Fruit fly (Drosophila melanogaster): ENCODE measurements around the gene Cubn2.
A peak's percentile ranks its signal among the peaks of the same experiment; 100 is the strongest.

Cubn2 gene

DNA sequence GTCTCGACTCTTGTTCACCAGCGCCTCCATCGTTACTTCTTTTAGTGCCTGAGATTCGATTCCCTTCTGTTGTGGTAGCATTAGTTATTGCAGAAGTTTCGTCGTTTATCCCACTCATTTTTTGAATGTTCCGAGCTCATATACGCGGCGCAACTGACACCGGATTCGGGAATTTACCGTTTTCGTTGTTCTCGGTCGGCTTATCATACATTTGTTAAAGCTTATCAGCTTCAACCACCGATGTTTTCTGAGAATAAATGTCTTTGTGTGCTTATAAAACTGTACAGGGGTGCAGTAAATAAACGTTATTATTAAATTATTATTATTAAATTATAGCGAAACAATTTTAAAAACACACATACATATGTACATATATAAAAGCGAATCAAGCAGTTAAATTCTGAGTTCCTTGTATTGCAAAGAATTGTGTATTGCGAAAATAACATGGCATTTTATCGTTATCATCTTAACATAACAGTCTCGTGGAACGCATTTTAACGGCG is 22.1 kb upstream of the Cubn2 start, which contains the start of gene CG43064:
Gene CG43064 (minus strand): TSS at position 147 of the 503 bp plus-strand sequence.
- peak; percentile 7 for TF ChIP-seq BEAF-32 (GFP tag; optimal IDR thresholded peaks at IDR 0.05)
- no peak for TF ChIP-seq inv (GFP tag; IDR thresholded peaks at IDR 0.05; ENCODE audit: partially characterized antibody)
- no peak for TF ChIP-seq CG30020 (tag; optimal IDR thresholded peaks at IDR 0.05)
- TF ChIP-seq Deaf1 (tag; optimal IDR thresholded peaks at IDR 0.05), result peak; percentile 77
- peak; percentile 18 for TF ChIP-seq exex (tag; optimal IDR thresholded peaks at IDR 0.05)
- TF ChIP-seq CG6654 (GFP tag; optimal IDR thresholded peaks at IDR 0.05), result peak; percentile 87
- no peak for TF ChIP-seq CG18619 (GFP tag; optimal IDR thresholded peaks at IDR 0.05)
- peak; percentile 62 for TF ChIP-seq CG7928 (GFP tag; optimal IDR thresholded peaks at IDR 0.05)
- TF ChIP-seq CG14965 (GFP tag; optimal IDR thresholded peaks at IDR 0.05; ENCODE audit: borderline replicate concordance), result no peak
- TF ChIP-seq ewg (GFP tag; optimal IDR thresholded peaks at IDR 0.05), result no peak
- TF ChIP-seq Fer3 (tag; optimal IDR thresholded peaks at IDR 0.05), result no peak
- TF ChIP-seq fd96Cb (tag; optimal IDR thresholded peaks at IDR 0.05), result no peak
- TF ChIP-seq org-1 (GFP tag; optimal IDR thresholded peaks at IDR 0.05), result no peak
- TF ChIP-seq pzg (GFP tag; optimal IDR thresholded peaks at IDR 0.05), result no peak
- TF ChIP-seq CG15601 (tag; optimal IDR thresholded peaks at IDR 0.05), result peak; percentile 47
- TF ChIP-seq CoRest (tag; optimal IDR thresholded peaks at IDR 0.05), result peak; percentile 1
- TF ChIP-seq gt (GFP tag; IDR thresholded peaks at IDR 0.05), result no peak
- TF ChIP-seq GATAe (GFP tag; conservative IDR thresholded peaks at IDR 0.05), result peak; percentile 77
- TF ChIP-seq Optix (GFP tag; IDR thresholded peaks at IDR 0.05), result no peak
- peak; percentile 22 for TF ChIP-seq gem (tag; optimal IDR thresholded peaks at IDR 0.05)
- no peak for TF ChIP-seq ci (GFP tag; IDR thresholded peaks at IDR 0.05)
- TF ChIP-seq row (GFP tag; IDR thresholded peaks at IDR 0.05), result 0 out of 3 replicates have a peak, but pooled peaks have one; percentile 31
- TF ChIP-seq abd-A (tag; optimal IDR thresholded peaks at IDR 0.05), result no peak
- no peak for TF ChIP-seq Lim3 (GFP tag; IDR thresholded peaks at IDR 0.05)
- no peak for TF ChIP-seq Xrp1 (GFP tag; IDR thresholded peaks at IDR 0.05)
- no peak for TF ChIP-seq Hr51 (GFP tag; optimal IDR thresholded peaks at IDR 0.05)

DNA sequence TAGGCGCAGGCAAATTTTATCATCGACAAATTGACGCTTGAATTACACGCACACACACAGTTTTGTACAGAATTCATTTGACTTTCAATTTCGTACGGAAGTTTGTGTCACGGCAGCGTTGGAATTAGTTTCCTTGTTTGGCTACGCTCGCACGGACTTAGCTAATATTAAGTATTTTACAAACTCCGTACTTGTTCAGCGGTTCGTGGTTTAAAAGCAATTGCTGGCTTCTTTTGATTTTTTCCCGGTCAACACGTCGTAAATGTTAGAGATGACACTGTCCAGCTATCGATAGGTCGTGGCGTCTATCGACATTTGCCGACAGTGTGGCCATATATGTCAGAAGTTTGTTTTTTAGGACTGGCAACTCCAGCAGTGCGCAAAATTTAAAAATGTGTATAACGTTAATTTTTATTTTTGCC is 18.8 kb upstream of the Cubn2 start, which contains the start of gene CycA:
Gene CycA (minus strand): TSS at position 283 of the 422 bp plus-strand sequence.
- TF ChIP-seq CG10147 (GFP tag; optimal IDR thresholded peaks at IDR 0.05) (no peak), bigmax (GFP tag; optimal IDR thresholded peaks at IDR 0.05) (no peak), Med (GFP tag) (peak; percentile 78), Opbp (GFP tag; IDR thresholded peaks at IDR 0.05; ENCODE audit: partially characterized antibody) (peak; percentile 94), CG4730 (GFP tag; IDR thresholded peaks at IDR 0.05) (no peak), run (tag; optimal IDR thresholded peaks at IDR 0.05) (no peak), CG9797 (GFP tag; optimal IDR thresholded peaks at IDR 0.05) (peak; percentile 94), CG14014 (GFP tag; IDR thresholded peaks at IDR 0.05) (no peak), zen2 (GFP tag; IDR thresholded peaks at IDR 0.05; ENCODE audit: partially characterized antibody) (peak; percentile 68; the same call in 1 of the 3 replicates), pb (GFP tag; optimal IDR thresholded peaks at IDR 0.05) (no peak), otp (GFP tag; IDR thresholded peaks at IDR 0.05) (no peak), CG6654 (GFP tag; optimal IDR thresholded peaks at IDR 0.05) (no peak), dm (GFP tag; optimal IDR thresholded peaks at IDR 0.05) (peak; percentile 45), stwl (tag; optimal IDR thresholded peaks at IDR 0.05) (peak; percentile 82), Bteb2 (GFP tag; optimal IDR thresholded peaks at IDR 0.05) (no peak), CG10366 (GFP tag; IDR thresholded peaks at IDR 0.05) (no peak), CG8478 (optimal IDR thresholded peaks at IDR 0.05) (no peak), slbo (GFP tag; IDR thresholded peaks at IDR 0.05) (no peak), CG8089 (GFP tag; optimal IDR thresholded peaks at IDR 0.05) (no peak), CG15696 (tag; optimal IDR thresholded peaks at IDR 0.05) (no peak), ind (GFP tag; optimal IDR thresholded peaks at IDR 0.05) (no peak), CG31365 (tag; optimal IDR thresholded peaks at IDR 0.05) (no peak), sc (optimal IDR thresholded peaks at IDR 0.05) (no peak), sc (GFP tag; optimal IDR thresholded peaks at IDR 0.05) (no peak), tll (GFP tag; optimal IDR thresholded peaks at IDR 0.05) (peak in 1 of 2 experiments; percentile 82), CG17802 (tag; optimal IDR thresholded peaks at IDR 0.05) (no peak), fd96Cb (tag; optimal IDR thresholded peaks at IDR 0.05) (no peak)
